Worm (Caenorhabditis elegans) whole organism, late embryonic: ENCODE measurements around the gene abf-6.

Experiments used
- C08G9.2 ChIP-seq: sonication (generic microtip); optimal IDR thresholded peaks from 2 replicates; lab custom pipeline; 2016; ENCODE audit warnings: mild to moderate bottlenecking, missing genetic modification characterization, moderate library complexity, missing compliant biosample characterization
- ama-1 ChIP-seq: fragments of 150-350 bp; optimal IDR thresholded peaks from 2 replicates; lab custom pipeline; 2014
- ceh-18 ChIP-seq: sonication (generic microtip); optimal IDR thresholded peaks from 2 replicates; lab custom pipeline; 2016; ENCODE audit warnings: missing genetic modification characterization, missing compliant biosample characterization
- dve-1 ChIP-seq: sonication (generic microtip); optimal IDR thresholded peaks from 2 replicates; lab custom pipeline; 2017; ENCODE audit warnings: antibody characterized with exemption, mild to moderate bottlenecking, missing genetic modification characterization, missing compliant biosample characterization
- eyg-1 ChIP-seq: sonication (generic microtip); optimal IDR thresholded peaks from 2 replicates; lab custom pipeline; 2016; ENCODE audit warnings: missing genotype, missing genetic modification characterization, missing compliant biosample characterization
- fax-1 ChIP-seq: sonication (generic microtip); optimal IDR thresholded peaks from 2 replicates; lab custom pipeline; 2016; ENCODE audit warnings: missing genotype, missing genetic modification characterization, missing compliant biosample characterization
- lim-6 ChIP-seq: sonication (generic microtip); optimal IDR thresholded peaks from 2 replicates; lab custom pipeline; 2016; ENCODE audit warnings: missing genetic modification characterization, missing compliant biosample characterization
- nhr-11 ChIP-seq: fragments of 150-350 bp; optimal IDR thresholded peaks from 2 replicates; lab custom pipeline; 2014; ENCODE audit warnings: missing biosample characterization, missing genetic modification characterization
- sox-2 ChIP-seq: fragments of 200-800 bp; sonication (Bioruptor generic); IDR thresholded peaks from 2 replicates; pipeline ENCODE4 v1.3.6; 2022; ENCODE audit warnings: missing genetic modification reagents, missing genetic modification characterization, missing compliant biosample characterization

DNA sequence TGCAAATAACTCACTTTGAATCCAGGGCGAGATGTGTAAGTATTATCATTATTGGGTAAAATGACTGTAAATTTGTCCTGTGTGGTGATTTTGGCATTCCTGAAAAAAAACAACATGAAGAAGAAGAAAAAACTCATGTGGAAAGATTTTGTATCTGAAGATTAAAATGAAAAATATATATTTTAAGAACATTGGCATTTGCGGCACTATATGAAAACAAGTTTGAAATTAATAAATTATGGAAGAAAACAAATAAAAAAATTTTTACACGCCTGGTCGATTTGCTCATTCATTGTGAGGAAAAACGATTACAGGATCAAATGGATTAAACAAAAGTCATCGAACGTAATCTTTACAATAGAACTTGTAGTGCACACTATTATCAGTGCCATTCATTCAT lies 24.2 kb upstream of the abf-6 start, which contains the start of gene ilc-17.1:
- TF ChIP-seq ama-1 (lab: Kevin White, UChicago) (no peak), lim-6 (tag; lab: Kevin White, UChicago) (no peak), nhr-11 (no peak), dve-1 (tag; lab: Kevin White, UChicago) (no peak), ceh-18 (tag; lab: Kevin White, UChicago) (no peak), C08G9.2 (no peak), sox-2 (GFP tag; lab: Robert Waterston, UW) (no peak), fax-1 (tag; lab: Kevin White, UChicago) (no peak), eyg-1 (tag; lab: Kevin White, UChicago) (no peak)
